Worm (Caenorhabditis elegans) whole organism, L4 larva: ENCODE results near the gene R11F4.2.

ENCODE experiments used
- ces-1 ChIP-seq: fragments of 150-350 bp; sonication (generic microtip); optimal IDR thresholded peaks from 4 replicates; lab custom pipeline; 2014; ENCODE audit warnings: missing biosample characterization, missing genetic modification reagents, missing genetic modification characterization
- hif-1 ChIP-seq, 2 experiments: sonication (generic microtip); optimal IDR thresholded peaks; 2 replicates each; lab custom pipeline; 2016 to 2017; ENCODE audit warnings: missing compliant biosample characterization in 2 of 2, missing genetic modification characterization in 2 of 2, missing genetic modification reagents in 2 of 2, missing genotype in 2 of 2, mild to moderate bottlenecking in 1 of 2
- nhr-237 ChIP-seq: sonication (generic microtip); optimal IDR thresholded peaks from 2 replicates; lab custom pipeline; 2017; ENCODE audit warnings: missing biosample characterization, missing genetic modification characterization

- TF ChIP-seq nhr-237 (tag; lab: Kevin White, UChicago) (no peak), hif-1 (tag; optimal IDR thresholded peaks at IDR 0.05; lab: Kevin White, UChicago) (no peak), ces-1 (no peak)
Observed at ce11 chrII:4063997-4064396, 18.9 kb upstream of the R11F4.2 start, which contains the start of gene fbxb-118.
